Worm (Caenorhabditis elegans): Measurements from ENCODE around the gene frpr-16.

Gene frpr-16

DNA sequence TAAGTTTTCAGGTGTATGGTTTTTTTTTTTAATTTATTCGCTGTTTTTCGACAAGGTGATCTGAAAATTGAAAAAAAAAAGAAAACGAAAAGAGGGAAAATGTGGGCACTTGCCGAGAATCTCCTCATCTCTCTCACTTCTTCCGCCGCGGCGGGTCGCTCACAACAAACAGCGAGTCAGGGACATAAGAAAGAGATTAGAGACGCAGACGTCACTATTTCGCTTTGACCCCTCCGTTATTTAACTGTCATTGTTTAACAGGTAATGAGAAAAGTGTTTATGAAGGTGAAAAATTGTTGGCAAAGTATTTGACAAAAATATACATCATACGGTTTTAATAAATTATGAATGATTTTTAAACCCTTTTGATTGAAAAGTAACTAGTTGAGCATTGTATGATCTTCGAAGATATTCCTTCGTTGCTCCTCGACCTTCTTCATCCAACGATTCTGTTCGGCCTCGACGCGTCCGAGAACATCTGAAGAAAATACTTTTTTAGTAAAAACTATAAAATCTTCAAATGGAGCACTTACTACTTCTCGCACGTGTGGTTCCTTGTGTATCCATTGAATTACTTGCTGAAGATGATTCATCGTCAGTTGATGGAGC, 15.1 kb upstream of the frpr-16 start:
- TF ChIP-seq sma-9 (GFP tag; optimal IDR thresholded peaks at IDR 0.05), result no peak
- no peak for TF ChIP-seq sma-9 (tag; optimal IDR thresholded peaks at IDR 0.05)
- TF ChIP-seq snpc-4 (tag; optimal IDR thresholded peaks at IDR 0.05), result no peak
- TF ChIP-seq nhr-10 (tag; optimal IDR thresholded peaks at IDR 0.05), result no peak
- no peak for TF ChIP-seq lin-11 (tag; optimal IDR thresholded peaks at IDR 0.05)
- no peak for TF ChIP-seq dmd-4 (tag; optimal IDR thresholded peaks at IDR 0.05)
- no peak for TF ChIP-seq unc-39 (tag; optimal IDR thresholded peaks at IDR 0.05)
- peak; percentile 2 for TF ChIP-seq F13H6.1 (tag; optimal IDR thresholded peaks at IDR 0.05)
- no peak for TF ChIP-seq Y55F3AM.14 (GFP tag; optimal IDR thresholded peaks at IDR 0.05)
- TF ChIP-seq ztf-11 (tag; optimal IDR thresholded peaks at IDR 0.05), result no peak
- no peak for TF ChIP-seq ceh-82 (tag; optimal IDR thresholded peaks at IDR 0.05)
- TF ChIP-seq nhr-129 (tag; optimal IDR thresholded peaks at IDR 0.05), result no peak
- TF ChIP-seq crh-2 (tag; optimal IDR thresholded peaks at IDR 0.05), result peak; percentile 2
- TF ChIP-seq alr-1 (tag; optimal IDR thresholded peaks at IDR 0.05), result no peak
- no peak for TF ChIP-seq elt-1 (tag; optimal IDR thresholded peaks at IDR 0.05)
- no peak for TF ChIP-seq ztf-1 (GFP tag; conservative IDR thresholded peaks at IDR 0.05)
- TF ChIP-seq C34F6.9 (tag; optimal IDR thresholded peaks at IDR 0.05), result peak; percentile 44
- peak; percentile 15 for TF ChIP-seq fos-1 (tag; optimal IDR thresholded peaks at IDR 0.05)
- TF ChIP-seq blmp-1 (tag; optimal IDR thresholded peaks at IDR 0.05; ENCODE audit: insufficient read depth), result peak; percentile 45
- TF ChIP-seq lsy-2 (tag; optimal IDR thresholded peaks at IDR 0.05), result peak in 1 of 2 experiments; percentile 26
- no peak for TF ChIP-seq R02D3.7 (tag; optimal IDR thresholded peaks at IDR 0.05)
- TF ChIP-seq ama-1 (optimal IDR thresholded peaks at IDR 0.05), result no peak
- no peak for TF ChIP-seq ceh-16 (tag; optimal IDR thresholded peaks at IDR 0.05)
- no peak for TF ChIP-seq zag-1 (tag; optimal IDR thresholded peaks at IDR 0.05)
- no peak for TF ChIP-seq nhr-77 (tag; optimal IDR thresholded peaks at IDR 0.05)
- TF ChIP-seq peb-1 (tag; optimal IDR thresholded peaks at IDR 0.05), result no peak
- no peak for TF ChIP-seq aly-2 (tag; optimal IDR thresholded peaks at IDR 0.05)
- TF ChIP-seq mdl-1 (tag; optimal IDR thresholded peaks at IDR 0.05), result no peak
- no peak for TF ChIP-seq gmeb-1 (tag; optimal IDR thresholded peaks at IDR 0.05)
- no peak for TF ChIP-seq ZK546.5 (tag; optimal IDR thresholded peaks at IDR 0.05)
- no peak for TF ChIP-seq nhr-21 (tag; optimal IDR thresholded peaks at IDR 0.05)
- TF ChIP-seq elt-3 (tag; optimal IDR thresholded peaks at IDR 0.05), result no peak
- TF ChIP-seq skn-1 (tag; optimal IDR thresholded peaks at IDR 0.05), result no peak
- peak; percentile 15 for TF ChIP-seq lin-13 (GFP tag; optimal IDR thresholded peaks at IDR 0.05)
- TF ChIP-seq mbf-1 (tag; optimal IDR thresholded peaks at IDR 0.05), result no peak
- TF ChIP-seq unc-55 (GFP tag; optimal IDR thresholded peaks at IDR 0.05), result peak; percentile 17
- TF ChIP-seq mab-5 (tag; optimal IDR thresholded peaks at IDR 0.05), result no peak
- TF ChIP-seq nhr-11 (tag; optimal IDR thresholded peaks at IDR 0.05), result no peak
- TF ChIP-seq nhr-25 (tag; optimal IDR thresholded peaks at IDR 0.05), result peak; percentile 60
- no peak for TF ChIP-seq nhr-12 (tag; optimal IDR thresholded peaks at IDR 0.05)
- TF ChIP-seq ztf-4 (tag; optimal IDR thresholded peaks at IDR 0.05), result no peak
- no peak for TF ChIP-seq unc-62 (GFP tag; optimal IDR thresholded peaks at IDR 0.05)
- no peak for TF ChIP-seq nhr-237 (tag; optimal IDR thresholded peaks at IDR 0.05)
- peak; percentile 17 for TF ChIP-seq sem-4 (tag; optimal IDR thresholded peaks at IDR 0.05)
- TF ChIP-seq sma-3 (GFP tag; optimal IDR thresholded peaks at IDR 0.05), result no peak
- no peak for TF ChIP-seq nhr-6 (tag; optimal IDR thresholded peaks at IDR 0.05)
- TF ChIP-seq egl-27 (tag; optimal IDR thresholded peaks at IDR 0.05), result no peak

DNA sequence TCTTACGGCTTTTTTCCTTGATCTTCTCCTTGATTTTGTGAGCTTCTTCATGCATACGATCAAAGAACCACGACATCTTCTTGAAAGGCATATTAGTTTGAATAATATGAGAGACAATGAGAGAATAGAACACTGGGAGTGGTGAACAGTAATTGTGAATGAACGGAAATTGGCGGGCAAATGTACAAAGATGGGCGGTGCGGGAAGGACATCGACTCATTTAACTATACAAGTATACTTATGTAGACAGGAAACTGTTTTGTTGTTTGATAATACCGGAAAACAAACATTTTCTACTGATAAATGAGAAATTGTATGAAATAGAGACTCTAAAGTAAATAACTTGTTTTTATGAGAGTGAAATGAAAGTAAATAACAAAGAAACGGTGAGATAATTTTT, 14.0 kb upstream of the frpr-16 start, which contains the start of gene R12C12.5:
Gene R12C12.5, minus strand, starts transcription at position 101 of the 400 bp plus-strand sequence.
- TF ChIP-seq alr-1 (tag; optimal IDR thresholded peaks at IDR 0.05), result no peak
- TF ChIP-seq zag-1 (tag; optimal IDR thresholded peaks at IDR 0.05), result no peak
- TF ChIP-seq nhr-237 (tag; optimal IDR thresholded peaks at IDR 0.05), result no peak
- no peak for TF ChIP-seq snpc-4 (tag; optimal IDR thresholded peaks at IDR 0.05)
- no peak for TF ChIP-seq lin-39 (tag; optimal IDR thresholded peaks at IDR 0.05)
- no peak for TF ChIP-seq gmeb-1 (tag; optimal IDR thresholded peaks at IDR 0.05)
- TF ChIP-seq mab-5 (tag; optimal IDR thresholded peaks at IDR 0.05), result no peak
- no peak for TF ChIP-seq sma-3 (GFP tag; optimal IDR thresholded peaks at IDR 0.05)
- no peak for TF ChIP-seq nhr-12 (tag; optimal IDR thresholded peaks at IDR 0.05)
- no peak for TF ChIP-seq sma-9 (GFP tag; optimal IDR thresholded peaks at IDR 0.05)
- TF ChIP-seq sma-9 (tag; optimal IDR thresholded peaks at IDR 0.05), result no peak
- no peak for TF ChIP-seq mbf-1 (tag; optimal IDR thresholded peaks at IDR 0.05)
- TF ChIP-seq ZK546.5 (tag; optimal IDR thresholded peaks at IDR 0.05), result no peak
- TF ChIP-seq ztf-4 (tag; optimal IDR thresholded peaks at IDR 0.05), result no peak
- TF ChIP-seq nhr-21 (tag; optimal IDR thresholded peaks at IDR 0.05), result no peak
- TF ChIP-seq nhr-11 (tag; optimal IDR thresholded peaks at IDR 0.05), result no peak
- TF ChIP-seq lsy-2 (tag; optimal IDR thresholded peaks at IDR 0.05), result no peak
- TF ChIP-seq aly-2 (tag; optimal IDR thresholded peaks at IDR 0.05), result no peak
- TF ChIP-seq nhr-129 (tag; optimal IDR thresholded peaks at IDR 0.05), result no peak
